Fruit fly (Drosophila melanogaster): ENCODE data around the gene tara.
A peak's percentile ranks its signal among the peaks of the same experiment; 100 is the strongest.

The tara gene

DNA sequence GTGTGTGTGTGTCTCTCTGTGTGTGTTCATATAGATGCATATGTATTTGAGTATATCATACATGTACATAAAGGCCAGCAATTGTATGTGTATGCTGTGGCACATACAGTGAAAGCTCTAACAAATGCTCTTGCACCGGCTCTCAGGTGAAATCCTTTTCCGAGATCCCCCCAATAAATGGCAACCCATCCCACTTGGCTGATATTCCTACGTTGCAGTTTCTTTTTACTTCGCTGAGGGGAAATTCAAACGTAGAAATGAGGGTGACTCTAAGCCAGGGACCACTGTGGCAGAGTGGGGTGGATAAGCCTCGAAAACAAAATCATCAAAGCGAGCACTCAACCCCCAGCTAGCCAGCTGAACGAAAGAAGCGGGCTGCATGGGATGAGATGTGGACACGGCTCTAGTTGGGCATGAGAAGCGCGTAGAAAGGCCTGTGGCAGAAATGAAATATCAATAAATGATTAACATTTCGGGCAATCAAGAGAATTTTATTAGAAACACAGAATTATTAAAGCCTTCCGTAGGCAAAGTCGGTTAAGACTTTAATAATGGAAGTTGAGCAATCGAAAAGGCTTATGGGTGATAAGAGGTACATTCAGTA lies 3.0 kb upstream of the tara start (continued):
- peak; percentile 99 for TF ChIP-seq bab2 (GFP tag; optimal IDR thresholded peaks at IDR 0.05)
- TF ChIP-seq ERR (GFP tag; optimal IDR thresholded peaks at IDR 0.05) = peak; percentile 99
- TF ChIP-seq CG30020 (tag; optimal IDR thresholded peaks at IDR 0.05) = peak; percentile 75
- TF ChIP-seq CG31224 (GFP tag; IDR thresholded peaks at IDR 0.05) = peak; percentile 98
- peak; percentile 100 for TF ChIP-seq ems (GFP tag; optimal IDR thresholded peaks at IDR 0.05)
- peak; percentile 98 for TF ChIP-seq ewg (GFP tag; optimal IDR thresholded peaks at IDR 0.05)
- peak; percentile 98 for TF ChIP-seq CG8388 (GFP tag; optimal IDR thresholded peaks at IDR 0.05)
- TF ChIP-seq Hey (tag; optimal IDR thresholded peaks at IDR 0.05) = peak; percentile 97
- peak; percentile 98 for TF ChIP-seq nmo (GFP tag; optimal IDR thresholded peaks at IDR 0.05)
- peak; percentile 99 for TF ChIP-seq abd-A (tag; optimal IDR thresholded peaks at IDR 0.05)
- peak; percentile 83 for TF ChIP-seq Dip2 (GFP tag; IDR thresholded peaks at IDR 0.05)
- peak; percentile 100 for TF ChIP-seq Xrp1 (GFP tag; IDR thresholded peaks at IDR 0.05)
- peak; percentile 100 for TF ChIP-seq zfh1 (GFP tag; IDR thresholded peaks at IDR 0.05)
- TF ChIP-seq inv (GFP tag; IDR thresholded peaks at IDR 0.05; ENCODE audit: partially characterized antibody) = no peak
- peak; percentile 98 for TF ChIP-seq sima (GFP tag; optimal IDR thresholded peaks at IDR 0.05)
- peak; percentile 99 for TF ChIP-seq HLH54F (GFP tag; optimal IDR thresholded peaks at IDR 0.05)
- TF ChIP-seq pho (GFP tag; optimal IDR thresholded peaks at IDR 0.05) = peak; percentile 97
- peak; percentile 99 for TF ChIP-seq Lim3 (GFP tag; IDR thresholded peaks at IDR 0.05)
- peak; percentile 100 for TF ChIP-seq sisA (GFP tag; IDR thresholded peaks at IDR 0.05)
- TF ChIP-seq sob (GFP tag; IDR thresholded peaks at IDR 0.05) = peak; percentile 100
- TF ChIP-seq dati (GFP tag; IDR thresholded peaks at IDR 0.05) = peak; percentile 99
- TF ChIP-seq pan (optimal IDR thresholded peaks at IDR 0.05) = no peak
- TF ChIP-seq pan (GFP tag; optimal IDR thresholded peaks at IDR 0.05 in 1 of 2, IDR thresholded peaks at IDR 0.05 in 1 of 2) = peak in 1 of 2 experiments; percentile 100
- peak; percentile 99 for TF ChIP-seq gcm (GFP tag; optimal IDR thresholded peaks at IDR 0.05)
- TF ChIP-seq YL-1 (GFP tag; optimal IDR thresholded peaks at IDR 0.05) = peak; percentile 94
- peak; percentile 100 for TF ChIP-seq Sox102F (GFP tag; optimal IDR thresholded peaks at IDR 0.05)
- TF ChIP-seq Mes4 (GFP tag; optimal IDR thresholded peaks at IDR 0.05) = peak; percentile 99
- no peak for TF ChIP-seq CG15479 (GFP tag; optimal IDR thresholded peaks at IDR 0.05)
- TF ChIP-seq CG15601 (tag; optimal IDR thresholded peaks at IDR 0.05) = peak; percentile 98
- no peak; the same call in 2 of the 3 replicates for TF ChIP-seq Opbp (GFP tag; IDR thresholded peaks at IDR 0.05; ENCODE audit: partially characterized antibody)
- TF ChIP-seq CG2202 (tag; optimal IDR thresholded peaks at IDR 0.05) = peak; percentile 98
- peak; percentile 99 for TF ChIP-seq peb (GFP tag; IDR thresholded peaks at IDR 0.05)
- TF ChIP-seq Taf1 (GFP tag; IDR thresholded peaks at IDR 0.05) = peak; percentile 99
- TF ChIP-seq Ssrp (tag; optimal IDR thresholded peaks at IDR 0.05) = peak; percentile 98
- TF ChIP-seq Drgx (GFP tag; IDR thresholded peaks at IDR 0.05) = peak; percentile 99
- TF ChIP-seq ssp (GFP tag; IDR thresholded peaks at IDR 0.05) = peak; percentile 96
- TF ChIP-seq CG17568 (GFP tag; optimal IDR thresholded peaks at IDR 0.05) = peak; percentile 98
- TF ChIP-seq Max (GFP tag; optimal IDR thresholded peaks at IDR 0.05) = peak; percentile 99
- TF ChIP-seq CG10274 (GFP tag; optimal IDR thresholded peaks at IDR 0.05) = peak; percentile 95
- TF ChIP-seq stc (GFP tag; IDR thresholded peaks at IDR 0.05) = peak; percentile 100
- peak; percentile 78 for TF ChIP-seq Sry-β (GFP tag; optimal IDR thresholded peaks at IDR 0.05)
- peak; percentile 61 for TF ChIP-seq Kr (GFP tag; optimal IDR thresholded peaks at IDR 0.05)
- peak; percentile 99 for TF ChIP-seq emc (GFP tag; optimal IDR thresholded peaks at IDR 0.05)
- TF ChIP-seq CG4854 (GFP tag; optimal IDR thresholded peaks at IDR 0.05) = peak; percentile 99
- TF ChIP-seq CG2712 (tag; optimal IDR thresholded peaks at IDR 0.05) = peak; percentile 99
- TF ChIP-seq CG15011 (GFP tag; optimal IDR thresholded peaks at IDR 0.05) = peak; percentile 98
- no peak for TF ChIP-seq zf30C (GFP tag; optimal IDR thresholded peaks at IDR 0.05)
- peak; percentile 99 for TF ChIP-seq CG4282 (GFP tag; optimal IDR thresholded peaks at IDR 0.05)
- TF ChIP-seq Elba2 (GFP tag; optimal IDR thresholded peaks at IDR 0.05) = peak; percentile 57
- peak; percentile 100 for TF ChIP-seq CG14667 (GFP tag; IDR thresholded peaks at IDR 0.05)
- TF ChIP-seq CG7928 (GFP tag; optimal IDR thresholded peaks at IDR 0.05) = peak; percentile 82
